Fruit fly (Drosophila melanogaster) ovary, adult (tissue): ENCODE measurements around the gene CG31523.
A peak's percentile ranks its signal among the peaks of the same experiment; 100 is the strongest.

ENCODE experiments used
- CG17801 ChIP-seq: fragments of 200-800 bp; optimal IDR thresholded peaks from 2 replicates; lab custom pipeline; 2019; ENCODE audit warnings: missing biosample characterization, mild to moderate bottlenecking, missing genetic modification characterization, moderate library complexity; ENCODE audit not compliant: partially characterized antibody

The CG31523 gene

DNA sequence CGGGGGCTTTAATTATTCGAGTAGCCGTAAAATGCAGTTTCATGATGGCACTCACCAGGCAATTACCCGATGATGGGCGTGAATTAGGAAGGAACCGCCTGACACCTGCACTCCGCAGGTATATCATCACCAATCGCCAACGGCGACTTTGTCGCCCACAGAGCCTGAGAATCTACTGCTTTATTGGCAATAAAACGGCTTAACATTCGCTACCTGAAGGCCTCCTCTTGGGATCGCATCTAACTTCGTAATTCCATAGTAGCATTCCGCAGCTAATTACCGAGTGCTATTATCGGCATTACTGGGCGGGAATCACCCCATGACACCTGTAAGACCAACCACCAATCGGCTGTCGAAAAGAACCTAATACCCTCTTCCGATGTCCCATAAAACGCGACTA, 20.7 kb downstream of the CG31523 start:
- no peak for TF ChIP-seq CG17801 (GFP tag; lab: Kevin White, UChicago)

DNA sequence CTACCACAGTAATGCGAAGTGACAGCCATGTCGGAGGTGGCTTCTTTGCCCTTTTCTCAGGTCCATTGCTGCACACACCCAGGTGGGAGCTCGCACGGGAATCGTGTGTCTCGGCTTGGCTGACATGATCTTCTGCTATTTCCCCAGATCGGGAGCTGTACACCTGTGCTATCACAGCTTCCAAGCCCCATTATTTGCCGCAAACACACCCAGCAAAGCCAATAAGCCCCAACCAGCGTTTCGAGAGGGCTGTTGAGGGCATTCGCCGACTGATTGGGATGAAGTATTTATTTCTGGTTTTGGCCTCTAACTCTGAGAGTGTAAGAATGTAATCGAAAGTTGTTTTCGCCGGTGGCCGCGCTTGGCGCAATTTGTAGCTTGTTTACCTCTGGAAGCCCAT, 21.4 kb downstream of the CG31523 start:
- no peak for TF ChIP-seq CG17801 (GFP tag; lab: Kevin White, UChicago)

DNA sequence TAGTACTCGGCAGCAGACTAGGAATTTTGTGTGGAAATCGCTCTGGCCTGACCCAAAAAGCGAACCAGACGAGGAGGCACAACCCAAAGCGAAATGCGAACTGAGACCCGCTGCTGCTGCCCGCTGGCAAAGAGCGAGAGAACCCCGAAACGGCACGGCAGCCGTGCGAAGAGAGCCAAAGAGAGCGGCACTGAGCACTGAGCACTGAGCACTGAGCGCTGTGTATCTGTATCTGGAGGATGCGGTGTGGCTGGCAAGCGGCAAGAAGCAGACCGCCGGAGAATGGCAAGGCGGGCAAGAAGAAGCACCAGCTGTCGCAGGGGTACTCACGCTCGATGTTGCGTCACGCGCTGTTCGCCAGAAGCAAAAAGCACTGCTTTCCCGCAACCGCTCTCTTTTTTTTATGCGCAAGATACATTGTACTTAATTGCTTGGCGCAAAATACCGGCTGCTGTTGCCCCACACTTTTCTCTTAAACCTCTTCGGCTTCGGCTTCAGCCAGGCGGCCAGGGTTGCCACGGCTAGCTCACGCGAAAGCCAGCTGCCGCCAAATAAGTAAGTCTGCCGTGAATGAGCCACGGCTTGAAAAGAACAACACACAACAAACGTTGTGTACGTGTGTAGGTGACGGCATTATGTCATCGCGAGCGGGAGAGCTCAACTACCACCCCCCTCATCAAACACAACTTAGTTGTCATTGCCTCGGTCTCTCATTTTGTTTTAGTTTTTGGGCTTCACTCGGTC, 25.6 kb downstream of the CG31523 start:
- peak; percentile 14 for TF ChIP-seq CG17801 (GFP tag; lab: Kevin White, UChicago)

DNA sequence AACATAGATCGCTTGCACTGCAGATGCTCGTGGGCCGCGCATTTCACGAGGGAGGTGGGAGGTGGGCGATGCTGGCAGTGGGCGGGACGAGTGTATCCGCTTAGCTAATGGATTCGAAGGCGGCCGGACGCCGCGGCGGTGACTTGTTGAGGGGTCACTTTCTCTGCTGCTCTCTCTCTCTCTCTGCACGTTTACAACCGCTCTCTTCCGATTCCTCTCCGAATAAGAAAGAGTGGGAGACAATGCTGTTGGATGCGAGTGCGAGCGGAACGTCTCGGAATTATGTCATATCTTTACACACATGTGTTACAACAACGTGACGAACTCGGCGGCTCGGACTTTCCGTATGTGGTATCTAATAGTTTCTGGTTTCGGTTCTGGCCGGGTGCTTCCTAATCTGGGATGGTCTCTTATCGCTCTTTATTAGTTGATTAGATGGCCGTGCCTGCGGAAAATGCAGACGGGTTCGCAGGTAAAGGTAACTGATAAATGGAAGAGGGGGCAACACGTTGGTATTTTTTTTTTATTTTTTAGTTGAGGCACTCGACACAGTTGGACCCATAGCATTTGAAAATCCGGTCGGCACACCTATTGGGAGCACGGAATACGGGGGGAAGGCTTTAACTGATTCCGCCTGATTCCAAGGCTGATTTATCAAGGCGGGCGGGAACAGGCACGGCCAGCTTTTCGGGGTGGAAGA, 26.5 kb downstream of the CG31523 start:
- no peak for TF ChIP-seq CG17801 (GFP tag; lab: Kevin White, UChicago)

DNA sequence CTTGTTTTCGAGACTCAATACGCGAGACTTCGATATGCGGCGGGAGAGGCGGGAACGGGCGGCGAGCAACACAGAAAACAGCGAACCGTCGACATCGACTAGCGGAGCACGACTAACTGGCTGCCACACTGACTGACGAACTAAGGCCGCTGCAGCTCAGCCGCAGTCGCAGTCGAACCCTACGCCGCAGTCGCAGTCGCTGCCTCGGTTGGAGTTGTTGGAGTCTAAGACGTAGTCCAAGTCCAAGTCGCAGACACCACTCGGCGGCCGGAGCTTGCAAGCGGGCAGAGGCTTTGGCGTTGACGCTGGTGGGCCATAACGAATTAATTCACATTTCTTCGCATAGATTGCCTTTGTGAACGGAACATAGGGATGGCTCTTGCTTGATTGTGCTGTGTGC, 28.3 kb downstream of the CG31523 start:
- no peak for TF ChIP-seq CG17801 (GFP tag; lab: Kevin White, UChicago)

DNA sequence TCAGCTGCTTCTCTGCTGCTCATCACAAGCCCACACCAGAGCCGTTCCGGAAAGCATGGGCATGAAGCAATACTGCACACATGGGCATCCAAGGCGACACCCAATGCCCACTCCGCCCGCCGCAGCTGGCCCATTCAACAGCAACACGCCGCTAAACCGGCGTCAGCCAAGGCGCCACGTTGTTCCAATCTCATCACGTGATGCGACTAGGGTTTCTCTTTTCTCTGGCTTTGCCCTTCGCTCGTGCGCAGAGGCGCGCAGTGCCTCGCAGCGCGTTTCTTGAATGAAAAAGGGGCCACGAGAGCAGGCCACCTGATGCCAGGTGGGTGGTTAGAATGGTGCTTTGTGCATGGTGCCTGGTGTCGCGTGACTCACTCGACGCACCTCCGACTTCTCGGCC, 29.8 kb downstream of the CG31523 start:
- TF ChIP-seq CG17801 (GFP tag; lab: Kevin White, UChicago) = no peak

DNA sequence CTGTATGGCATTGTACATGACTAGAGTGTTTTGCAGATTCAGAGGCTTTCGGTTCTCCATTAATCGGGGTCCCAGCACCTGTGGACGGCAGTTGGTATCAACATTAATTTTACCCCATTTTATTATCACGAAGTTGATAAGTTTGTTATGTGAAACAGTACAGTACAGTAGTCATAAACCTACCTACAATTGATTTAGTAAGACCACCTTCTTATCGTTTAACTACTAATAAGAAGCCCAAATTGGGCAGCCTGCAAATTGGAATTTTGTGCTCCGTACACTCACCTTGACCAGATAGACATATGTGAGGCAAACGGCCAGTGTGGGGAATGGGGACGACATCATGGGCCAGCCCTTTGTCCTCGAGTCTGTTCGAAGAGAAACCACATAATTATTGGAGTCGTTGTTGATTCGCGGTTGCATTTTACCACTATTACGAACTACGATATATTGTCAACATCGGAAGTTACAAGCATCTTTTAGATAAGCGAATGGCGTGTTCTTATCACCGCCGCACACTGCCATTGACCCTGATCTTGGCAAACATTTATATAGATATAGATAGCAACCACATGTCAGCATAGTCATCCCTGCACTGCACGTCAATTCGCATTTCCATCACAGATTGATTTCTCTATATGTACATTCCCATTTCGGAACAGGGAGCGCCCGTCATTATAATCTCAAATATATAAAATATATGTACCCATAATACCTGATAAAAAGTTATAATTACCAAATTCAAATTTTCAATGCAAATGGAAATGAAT, 32.4 kb downstream of the CG31523 start:
- no peak for TF ChIP-seq CG17801 (GFP tag; lab: Kevin White, UChicago)

DNA sequence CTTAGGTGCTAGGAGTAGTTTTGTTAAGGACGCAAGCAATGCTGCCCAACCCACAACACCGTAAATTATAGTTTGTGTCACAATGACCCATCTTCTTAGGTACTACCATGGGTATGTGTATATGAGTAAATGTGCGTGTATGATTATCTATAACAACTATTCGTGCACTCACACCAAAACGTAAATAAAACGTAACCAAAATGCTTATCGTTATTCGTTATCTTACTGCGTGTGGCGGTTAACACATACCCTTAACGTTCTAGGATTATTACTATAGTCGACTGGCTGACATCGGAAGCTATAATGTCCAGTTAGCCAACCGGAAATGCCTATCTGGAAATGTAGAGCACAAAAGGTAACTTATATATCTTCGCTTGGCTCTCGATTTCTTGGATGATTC, 33.9 kb downstream of the CG31523 start:
- no peak for TF ChIP-seq CG17801 (GFP tag; lab: Kevin White, UChicago)

DNA sequence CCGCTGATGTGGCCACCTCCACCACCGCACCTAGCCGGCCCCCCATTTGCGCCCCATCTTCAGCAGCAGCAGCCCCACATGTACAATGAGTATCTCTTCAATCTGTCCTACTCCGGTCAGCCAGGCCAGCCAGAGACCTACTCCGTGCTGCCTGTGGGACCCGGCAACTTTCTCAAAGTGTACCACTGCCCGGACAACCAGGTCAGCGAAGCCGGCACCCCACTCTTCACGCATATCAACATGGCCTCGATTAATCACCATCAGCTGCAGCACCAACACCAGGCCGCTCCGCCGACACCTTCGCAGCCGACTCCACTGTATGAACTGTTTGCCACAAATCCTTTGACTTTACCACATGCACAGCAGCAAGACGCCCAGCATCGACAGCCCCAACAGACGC, 41.2 kb downstream of the CG31523 start:
- no peak for TF ChIP-seq CG17801 (GFP tag; lab: Kevin White, UChicago)

DNA sequence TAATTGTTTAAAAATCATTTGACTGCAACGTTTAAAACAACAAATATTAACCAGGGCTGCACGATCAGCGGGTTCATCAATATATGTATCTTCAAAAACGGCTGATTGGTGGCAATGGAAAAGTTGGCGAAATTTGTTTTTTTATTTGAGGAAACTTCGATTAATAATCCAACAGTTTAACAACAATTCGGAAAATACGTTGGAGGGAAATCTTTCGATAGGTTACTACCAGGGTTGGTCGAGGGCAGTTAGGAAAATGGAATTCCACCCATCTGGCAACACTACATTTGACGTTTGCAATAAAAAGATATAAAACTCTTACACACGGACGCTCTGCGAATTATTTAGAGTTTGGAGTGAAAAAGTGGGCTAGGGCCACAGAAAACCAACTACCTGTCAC, 41.9 kb downstream of the CG31523 start, which contains the start of the genes Lipt2 and CG14650:
TSS of gene Lipt2 (minus strand) at position 217 of the 400 bp plus-strand sequence.
TSS of gene CG14650 (plus strand) at position 275 of the 400 bp plus-strand sequence.
- peak; percentile 55 for TF ChIP-seq CG17801 (GFP tag; lab: Kevin White, UChicago)

DNA sequence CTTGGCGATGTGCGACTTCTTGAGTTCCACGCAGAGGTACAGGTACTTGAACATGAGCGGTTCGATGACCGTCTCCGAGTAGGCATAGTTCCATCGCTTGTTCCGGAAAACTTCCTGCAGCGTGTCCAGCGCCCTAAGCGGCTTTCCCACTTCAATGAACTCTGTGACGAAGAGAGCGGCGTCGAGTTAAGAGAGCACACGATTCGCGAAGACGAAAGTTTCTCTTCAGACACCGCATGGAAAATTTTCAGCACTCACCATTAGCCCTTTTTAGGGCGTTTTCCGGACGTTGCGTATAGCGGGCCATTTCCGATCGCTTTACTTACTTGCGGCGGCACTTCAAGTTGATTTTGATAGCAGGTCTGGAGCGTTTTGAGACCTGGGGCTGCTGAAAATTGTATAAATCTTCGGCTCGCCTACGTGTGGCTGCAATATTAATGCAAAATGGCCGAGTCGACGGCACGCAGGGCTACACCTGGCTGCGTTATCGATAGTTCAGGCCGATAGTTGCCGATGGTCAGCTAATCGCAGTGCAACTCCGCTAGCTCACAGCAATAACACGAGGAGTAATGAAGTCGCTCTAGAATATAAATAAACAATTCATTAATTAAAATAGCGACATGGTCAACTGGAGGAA, 45.4 kb downstream of the CG31523 start, which contains the start of the genes eIF3a and CG1074:
TSS of gene eIF3a (minus strand) at position 455 of the 637 bp plus-strand sequence.
TSS of gene CG1074 (plus strand) at position 525 of the 637 bp plus-strand sequence.
- TF ChIP-seq CG17801 (GFP tag; lab: Kevin White, UChicago) = peak; percentile 76

DNA sequence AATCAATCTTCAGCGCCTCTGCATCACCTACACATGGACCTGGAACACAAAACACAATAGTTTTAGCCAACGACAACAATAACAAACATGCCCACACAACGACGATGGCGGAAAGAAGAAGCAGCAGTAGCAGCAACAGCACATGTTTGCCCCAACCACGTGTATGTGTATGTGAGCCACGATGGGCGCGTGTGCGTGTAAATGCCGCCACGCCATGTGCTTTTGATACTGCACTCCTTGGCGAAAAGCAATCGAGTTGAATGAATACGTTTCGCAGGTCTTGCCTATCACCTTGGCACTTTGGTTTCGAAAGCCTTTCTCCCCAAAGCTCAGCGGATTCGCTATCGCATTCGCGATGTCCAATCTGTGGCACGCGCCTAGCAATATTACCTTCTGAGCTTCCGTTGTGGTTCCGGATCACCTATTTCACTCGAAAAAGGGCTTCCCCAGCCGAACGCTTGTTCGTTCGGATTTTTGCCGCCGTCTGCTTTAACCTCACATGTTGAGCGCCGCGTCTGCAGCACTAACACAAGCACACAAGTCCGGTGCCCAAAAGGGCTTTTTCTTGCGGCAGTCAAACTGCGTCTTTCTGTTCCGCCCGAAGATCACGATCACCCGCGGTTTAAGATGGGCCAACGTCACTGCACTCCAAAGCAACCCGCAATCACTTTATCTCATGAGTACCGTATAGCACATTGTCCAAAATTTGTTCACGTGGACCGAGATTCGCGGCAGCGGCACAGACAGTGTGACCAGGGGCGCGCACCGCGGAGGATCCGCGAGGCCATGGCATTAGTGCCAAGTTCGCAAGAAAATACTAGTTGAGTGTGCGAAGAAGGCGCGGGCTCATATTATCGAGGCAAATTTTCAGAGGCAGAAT, 50.2 kb downstream of the CG31523 start, which contains the start of gene srl:
TSS of gene srl (minus strand) at position 751 of the 880 bp plus-strand sequence.
- peak; percentile 27 for TF ChIP-seq CG17801 (GFP tag; lab: Kevin White, UChicago)

DNA sequence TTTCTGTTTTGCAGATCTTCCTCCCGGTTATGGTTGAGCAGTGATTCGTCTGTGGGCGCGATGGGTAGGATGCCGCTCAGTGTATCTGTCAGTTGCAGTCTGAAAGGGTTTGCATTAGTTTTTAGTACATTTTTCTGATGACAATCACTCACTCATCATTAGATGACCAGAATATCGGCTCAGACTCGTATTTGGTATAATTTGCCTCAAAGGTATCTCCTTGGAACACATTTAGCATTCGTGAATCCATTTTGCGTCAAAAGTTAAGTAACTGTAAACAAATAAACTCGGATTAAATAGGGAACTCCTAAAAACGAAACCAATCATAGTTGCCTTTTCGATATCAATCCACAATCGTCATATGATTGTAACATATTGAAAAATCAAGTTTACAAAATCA, 52.3 kb downstream of the CG31523 start, which contains the start of gene CG31525:
TSS of gene CG31525 (plus strand) at position 301 of the 400 bp plus-strand sequence.
- no peak for TF ChIP-seq CG17801 (GFP tag; lab: Kevin White, UChicago)
